Worm (Caenorhabditis elegans) whole organism, mixed stage, embryonic: ENCODE results near the gene C35D10.17.

Source experiments
- M03D4.4 ChIP-seq: sonication (generic microtip); optimal IDR thresholded peaks from 2 replicates; lab custom pipeline; 2017; ENCODE audit warnings: mild to moderate bottlenecking, missing genetic modification characterization, missing compliant biosample characterization
- bed-3 ChIP-seq: fragments of 200-800 bp; sonication (Bioruptor generic); optimal IDR thresholded peaks from 3 replicates; lab custom pipeline; 2018; ENCODE audit warnings: mild to moderate bottlenecking, missing genetic modification characterization, moderate library complexity, missing compliant biosample characterization
- blmp-1 ChIP-seq: fragments of 150-350 bp; optimal IDR thresholded peaks from 2 replicates; lab custom pipeline; 2014; ENCODE audit warnings: missing biosample characterization, missing genetic modification characterization
- ceh-39 ChIP-seq: fragments of 150-350 bp; optimal IDR thresholded peaks from 2 replicates; lab custom pipeline; 2014; ENCODE audit warnings: missing biosample characterization, missing genetic modification characterization
- ceh-43 ChIP-seq: fragments of 200-800 bp; sonication (Bioruptor generic); optimal IDR thresholded peaks from 2 replicates; lab custom pipeline; 2018; ENCODE audit warnings: mild to moderate bottlenecking, missing genetic modification characterization, moderate library complexity, missing compliant biosample characterization
- ceh-83 ChIP-seq: fragments of 200-800 bp; sonication (Bioruptor generic); optimal IDR thresholded peaks from 2 replicates; lab custom pipeline; 2018; ENCODE audit warnings: mild to moderate bottlenecking, missing genetic modification characterization, missing compliant biosample characterization
- ces-1 ChIP-seq: fragments of 150-350 bp; optimal IDR thresholded peaks from 2 replicates; lab custom pipeline; 2014; ENCODE audit warnings: missing biosample characterization, missing genetic modification reagents, missing genetic modification characterization
- cnd-1 ChIP-seq: fragments of 200-800 bp; sonication (Bioruptor generic); optimal IDR thresholded peaks from 2 replicates; lab custom pipeline; 2018; ENCODE audit warnings: mild to moderate bottlenecking, missing genetic modification characterization, missing compliant biosample characterization
- drap-1 ChIP-seq: fragments of 200-800 bp; sonication (Bioruptor generic); optimal IDR thresholded peaks from 3 replicates; lab custom pipeline; 2018; ENCODE audit warnings: mild to moderate bottlenecking, missing genetic modification characterization, missing compliant biosample characterization
- elt-1 ChIP-seq: sonication (generic microtip); optimal IDR thresholded peaks from 2 replicates; lab custom pipeline; 2017; ENCODE audit warnings: missing genetic modification characterization, mild to moderate bottlenecking, missing compliant biosample characterization, antibody characterized with exemption, moderate library complexity, borderline replicate concordance; ENCODE audit not compliant: insufficient read depth
- elt-3 ChIP-seq: fragments of 150-350 bp; optimal IDR thresholded peaks from 2 replicates; lab custom pipeline; 2014; ENCODE audit warnings: missing biosample characterization, missing genetic modification characterization
- flh-1 ChIP-seq: fragments of 200-800 bp; sonication (Bioruptor generic); optimal IDR thresholded peaks from 2 replicates; lab custom pipeline; 2018; ENCODE audit warnings: mild to moderate bottlenecking, missing genetic modification characterization, moderate library complexity, missing compliant biosample characterization
- ham-2 ChIP-seq: fragments of 200-800 bp; sonication (Bioruptor generic); optimal IDR thresholded peaks from 2 replicates; lab custom pipeline; 2018; ENCODE audit warnings: mild to moderate bottlenecking, missing genetic modification characterization, missing compliant biosample characterization
- hlh-1 ChIP-seq: fragments of 150-350 bp; optimal IDR thresholded peaks from 2 replicates; lab custom pipeline; 2014; ENCODE audit warnings: missing biosample characterization, missing genetic modification reagents, missing genetic modification characterization
- lin-13 ChIP-seq: fragments of 150-350 bp; optimal IDR thresholded peaks from 2 replicates; lab custom pipeline; 2014; ENCODE audit warnings: missing biosample characterization, missing genetic modification characterization
- lin-32 ChIP-seq: fragments of 200-800 bp; sonication (Bioruptor generic); optimal IDR thresholded peaks from 2 replicates; lab custom pipeline; 2018; ENCODE audit warnings: mild to moderate bottlenecking, missing genetic modification characterization, missing compliant biosample characterization
- lsy-2 ChIP-seq: fragments of 150-350 bp; optimal IDR thresholded peaks from 2 replicates; lab custom pipeline; 2014; ENCODE audit warnings: missing biosample characterization, missing genetic modification characterization
- mab-5 ChIP-seq: fragments of 150-350 bp; optimal IDR thresholded peaks from 2 replicates; lab custom pipeline; 2014; ENCODE audit warnings: missing biosample characterization, missing genetic modification characterization
- mep-1 ChIP-seq: fragments of 150-350 bp; optimal IDR thresholded peaks from 2 replicates; lab custom pipeline; 2017; ENCODE audit warnings: missing biosample characterization, missing genetic modification reagents, missing genetic modification characterization, inconsistent platforms
- mls-2 ChIP-seq: sonication (generic microtip); optimal IDR thresholded peaks from 2 replicates; lab custom pipeline; 2016; ENCODE audit warnings: mild to moderate bottlenecking, missing genetic modification characterization, moderate library complexity, missing compliant biosample characterization
- nhr-12 ChIP-seq: fragments of 150-350 bp; optimal IDR thresholded peaks from 2 replicates; lab custom pipeline; 2014; ENCODE audit warnings: missing biosample characterization, missing genetic modification characterization
- nhr-2 ChIP-seq: fragments of 150-350 bp; optimal IDR thresholded peaks from 2 replicates; lab custom pipeline; 2014; ENCODE audit warnings: missing biosample characterization, missing genetic modification characterization
- nhr-237 ChIP-seq: fragments of 150-350 bp; optimal IDR thresholded peaks from 2 replicates; lab custom pipeline; 2014; ENCODE audit warnings: missing biosample characterization, missing genetic modification characterization
- nhr-28 ChIP-seq: fragments of 150-350 bp; optimal IDR thresholded peaks from 2 replicates; lab custom pipeline; 2014; ENCODE audit warnings: missing biosample characterization, missing genetic modification characterization
- nhr-76 ChIP-seq: sonication (generic microtip); optimal IDR thresholded peaks from 2 replicates; lab custom pipeline; 2017; ENCODE audit warnings: missing biosample characterization, missing genetic modification characterization
- pha-4 ChIP-seq: fragments of 150-350 bp; optimal IDR thresholded peaks from 2 replicates; lab custom pipeline; 2018; ENCODE audit warnings: missing biosample characterization, missing genetic modification reagents, missing genetic modification characterization
- sem-2 ChIP-seq: fragments of 200-800 bp; sonication (Bioruptor generic); optimal IDR thresholded peaks from 2 replicates; lab custom pipeline; 2018; ENCODE audit warnings: mild to moderate bottlenecking, missing genetic modification characterization, missing compliant biosample characterization
- snpc-4 ChIP-seq: fragments of 150-350 bp; optimal IDR thresholded peaks from 2 replicates; lab custom pipeline; 2014; ENCODE audit warnings: missing biosample characterization, missing genetic modification characterization
- sptf-1 ChIP-seq: sonication (generic microtip); optimal IDR thresholded peaks from 2 replicates; lab custom pipeline; 2017; ENCODE audit warnings: mild to moderate bottlenecking, missing genetic modification characterization, moderate library complexity, missing compliant biosample characterization
- tbx-8 ChIP-seq: fragments of 200-800 bp; sonication (Bioruptor generic); optimal IDR thresholded peaks from 2 replicates; lab custom pipeline; 2018; ENCODE audit warnings: mild to moderate bottlenecking, missing genetic modification characterization, moderate library complexity, missing compliant biosample characterization
- unc-120 ChIP-seq: sonication (generic microtip); optimal IDR thresholded peaks from 2 replicates; lab custom pipeline; 2017; ENCODE audit warnings: missing genetic modification characterization, missing compliant biosample characterization; ENCODE audit not compliant: poor library complexity, severe bottlenecking
- unc-39 ChIP-seq: fragments of 150-350 bp; optimal IDR thresholded peaks from 2 replicates; lab custom pipeline; 2014; ENCODE audit warnings: missing biosample characterization, missing genetic modification characterization
- unc-62 ChIP-seq: fragments of 150-350 bp; optimal IDR thresholded peaks from 2 replicates; lab custom pipeline; 2014; ENCODE audit warnings: missing biosample characterization, missing genetic modification reagents, missing genetic modification characterization
- zip-8 ChIP-seq: fragments of 150-350 bp; optimal IDR thresholded peaks from 2 replicates; lab custom pipeline; 2014; ENCODE audit warnings: missing biosample characterization, missing genetic modification characterization
- ztf-11 ChIP-seq: fragments of 150-350 bp; optimal IDR thresholded peaks from 2 replicates; lab custom pipeline; 2014; ENCODE audit warnings: missing biosample characterization, missing genetic modification characterization

The C35D10.17 gene

DNA sequence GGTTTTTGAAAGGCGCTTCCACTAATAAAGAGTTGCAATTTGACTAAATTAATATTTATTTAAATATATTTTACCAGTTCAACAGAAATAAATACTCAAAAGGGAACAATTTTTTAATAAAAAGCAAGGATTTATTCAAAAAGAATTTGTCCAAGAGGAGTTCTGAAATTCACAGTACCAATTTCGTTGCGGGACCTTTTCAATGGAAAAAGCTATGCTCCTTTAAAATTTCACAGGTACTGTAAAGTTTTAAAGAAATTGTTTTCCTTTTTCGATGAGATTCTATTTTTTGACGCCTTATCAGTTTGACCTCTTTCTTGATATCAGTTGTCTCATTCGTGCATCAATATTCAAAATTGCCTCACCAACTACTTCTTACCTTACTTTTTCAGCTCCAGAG is 33.4 kb downstream of the C35D10.17 start, which contains the start of gene tag-340:
Gene tag-340, plus strand, starts transcription at position 249 of the 400 bp plus-strand sequence.
- TF ChIP-seq sem-2 (GFP tag; lab: Kevin White, UChicago) (no peak), elt-3 (tag; lab: Kevin White, UChicago) (no peak), nhr-237 (no peak), nhr-12 (no peak), elt-1 (no peak), ztf-11 (no peak), unc-120 (tag; lab: Kevin White, UChicago) (no peak), zip-8 (no peak), ceh-43 (no peak), bed-3 (GFP tag; lab: Kevin White, UChicago) (no peak), lin-32 (no peak), ces-1 (no peak), unc-62 (no peak), flh-1 (GFP tag; lab: Kevin White, UChicago) (no peak), lin-13 (tag; lab: Kevin White, UChicago) (no peak), tbx-8 (GFP tag; lab: Kevin White, UChicago) (no peak), snpc-4 (tag; lab: Kevin White, UChicago) (no peak), drap-1 (GFP tag; lab: Kevin White, UChicago) (no peak)

DNA sequence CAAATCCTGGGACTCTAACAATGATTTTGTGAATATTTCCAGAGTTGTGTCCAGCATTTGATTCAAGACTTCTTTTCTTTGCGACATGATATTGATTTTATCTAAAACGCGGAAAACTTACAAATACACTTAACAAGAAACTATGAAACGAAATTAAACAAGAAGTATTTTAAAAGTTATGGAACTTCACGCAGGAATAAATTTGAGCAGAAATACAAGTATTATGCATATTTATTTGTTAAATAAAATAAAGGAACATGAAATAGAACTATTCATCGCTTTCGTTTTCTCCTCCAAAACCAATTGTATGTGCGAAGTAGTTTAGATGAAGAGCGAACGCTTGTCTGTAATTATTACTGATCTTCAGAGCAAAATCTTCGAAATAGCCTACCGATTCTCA is 36.9 kb downstream of the C35D10.17 start, which contains the start of gene kbp-2:
Gene kbp-2, minus strand, starts transcription at position 101 of the 400 bp plus-strand sequence.
- no peak for TF ChIP-seq ces-1
- no peak for TF ChIP-seq mep-1
- TF ChIP-seq snpc-4 (tag; lab: Kevin White, UChicago), result no peak
- TF ChIP-seq tbx-8 (GFP tag; lab: Kevin White, UChicago), result no peak
- no peak for TF ChIP-seq nhr-12
- no peak for TF ChIP-seq ceh-83 (GFP tag; lab: Kevin White, UChicago)
- TF ChIP-seq lin-13 (tag; lab: Kevin White, UChicago), result no peak
- no peak for TF ChIP-seq hlh-1
- no peak for TF ChIP-seq ham-2 (GFP tag; lab: Kevin White, UChicago)
- TF ChIP-seq cnd-1 (tag; lab: Kevin White, UChicago), result no peak
- TF ChIP-seq sem-2 (GFP tag; lab: Kevin White, UChicago), result no peak
- no peak for TF ChIP-seq nhr-28 (tag; lab: Kevin White, UChicago)
- TF ChIP-seq nhr-237, result no peak
- TF ChIP-seq, all 35 proteins: peak for 0

DNA sequence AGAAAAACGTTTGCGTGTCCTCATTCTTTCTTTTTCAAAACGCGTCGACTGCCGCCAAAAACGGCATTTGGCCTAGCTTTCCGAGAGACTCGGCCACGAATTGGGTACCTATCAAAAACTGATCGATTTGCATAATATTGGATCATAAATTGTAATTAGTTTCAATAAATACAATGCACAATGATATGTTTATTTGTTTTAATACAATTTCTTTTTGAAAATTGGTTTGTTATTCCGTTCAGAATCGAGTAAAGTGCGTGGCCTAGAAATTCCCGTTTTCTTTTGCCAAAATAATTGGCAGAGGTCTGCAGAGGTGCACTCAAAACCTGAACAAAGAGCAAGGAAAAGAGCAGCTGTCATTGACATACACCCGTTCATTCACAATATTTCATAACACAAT is 38.5 kb downstream of the C35D10.17 start, which contains the start of gene F26F4.8:
Gene F26F4.8, minus strand, starts transcription at position 69 of the 400 bp plus-strand sequence.
- TF ChIP-seq snpc-4 (tag; lab: Kevin White, UChicago) (no peak), nhr-76 (tag; lab: Kevin White, UChicago) (no peak), M03D4.4 (no peak), hlh-1 (peak; percentile 37), ces-1 (peak; percentile 2), nhr-237 (no peak), mep-1 (peak; percentile 18), nhr-2 (no peak), elt-3 (tag; lab: Kevin White, UChicago) (no peak), ceh-83 (GFP tag; lab: Kevin White, UChicago) (peak; percentile 43), mls-2 (no peak), lin-13 (tag; lab: Kevin White, UChicago) (no peak), unc-39 (tag; lab: Kevin White, UChicago) (no peak), lin-32 (peak; percentile 2), pha-4 (tag; lab: Kevin White, UChicago) (no peak), ztf-11 (no peak), cnd-1 (tag; lab: Kevin White, UChicago) (no peak), ceh-39 (tag; lab: Kevin White, UChicago) (no peak), tbx-8 (GFP tag; lab: Kevin White, UChicago) (no peak), elt-1 (no peak), sptf-1 (tag; lab: Kevin White, UChicago) (peak; percentile 26), mab-5 (tag; lab: Kevin White, UChicago) (no peak), flh-1 (GFP tag; lab: Kevin White, UChicago) (no peak), blmp-1 (no peak), unc-62 (no peak), ham-2 (GFP tag; lab: Kevin White, UChicago) (no peak), nhr-12 (no peak), drap-1 (GFP tag; lab: Kevin White, UChicago) (no peak), ceh-43 (peak; percentile 19), lsy-2 (no peak), unc-120 (tag; lab: Kevin White, UChicago) (peak; percentile 92), zip-8 (no peak)
